Worm (Caenorhabditis elegans) whole organism, midembryonic: Measurements from ENCODE around the gene attf-2.

Source experiments
- T22C8.4 ChIP-seq: fragments of 200-800 bp; sonication (Bioruptor generic); IDR thresholded peaks from 2 replicates; pipeline ENCODE4 v1.3.6; 2022; ENCODE audit warnings: missing genetic modification characterization, missing compliant biosample characterization
- cog-1 ChIP-seq: sonication (generic microtip); optimal IDR thresholded peaks from 2 replicates; lab custom pipeline; 2016; ENCODE audit warnings: missing genetic modification characterization, missing compliant biosample characterization
- flt-1 ChIP-seq: fragments of 200-800 bp; sonication (Bioruptor generic); IDR thresholded peaks from 2 replicates; pipeline ENCODE4 v1.3.6; 2022; ENCODE audit warnings: missing genetic modification characterization, missing compliant biosample characterization
- klf-2 ChIP-seq: fragments of 200-800 bp; sonication (Bioruptor generic); conservative IDR thresholded peaks from 2 replicates; pipeline ENCODE4 v1.3.6; 2022; ENCODE audit warnings: missing genetic modification reagents, missing genetic modification characterization, missing compliant biosample characterization
- med-1 ChIP-seq: sonication (generic microtip); optimal IDR thresholded peaks from 2 replicates; lab custom pipeline; 2017; ENCODE audit warnings: missing genetic modification characterization, mild to moderate bottlenecking, missing compliant biosample characterization, antibody characterized with exemption, missing genetic modification reagents; ENCODE audit not compliant: insufficient read depth
- ref-1 ChIP-seq: fragments of 200-800 bp; sonication (Bioruptor generic); conservative IDR thresholded peaks from 2 replicates; pipeline ENCODE4 v1.3.6; 2022; ENCODE audit warnings: missing genetic modification reagents, missing genetic modification characterization, missing compliant biosample characterization
- tab-1 ChIP-seq: fragments of 200-800 bp; sonication (Bioruptor generic); IDR thresholded peaks from 2 replicates; pipeline ENCODE4 v1.3.6; 2022; ENCODE audit warnings: missing genetic modification characterization, missing compliant biosample characterization
- ztf-23 ChIP-seq: fragments of 200-800 bp; sonication (Bioruptor generic); IDR thresholded peaks from 2 replicates; pipeline ENCODE4 v1.3.6; 2022; ENCODE audit warnings: missing genetic modification reagents, missing genetic modification characterization, missing compliant biosample characterization
- ztf-29 ChIP-seq: fragments of 200-800 bp; sonication (Bioruptor generic); IDR thresholded peaks from 2 replicates; pipeline ENCODE4 v1.3.6; 2022; ENCODE audit warnings: missing genetic modification reagents, missing genetic modification characterization, missing compliant biosample characterization

Gene attf-2

ce11 chrV:7166709-7167108, 29.2 kb downstream of the attf-2 start, which contains the start of gene ugt-36:
Gene ugt-36, plus strand, starts transcription at chrV:7167009.
- no peak for TF ChIP-seq flt-1 (GFP tag; lab: Robert Waterston, UW)

ce11 chrV:7164210-7164609, 31.7 kb downstream of the attf-2 start, which contains the start of gene srh-83:
Gene srh-83, plus strand, starts transcription at chrV:7164510.
- TF ChIP-seq cog-1 (tag; lab: Kevin White, UChicago) (no peak), med-1 (GFP tag; lab: Kevin White, UChicago) (no peak), T22C8.4 (no peak), ref-1 (GFP tag; lab: Robert Waterston, UW) (no peak), klf-2 (no peak), ztf-23 (GFP tag; lab: Robert Waterston, UW) (no peak), flt-1 (GFP tag; lab: Robert Waterston, UW) (no peak), ztf-29 (GFP tag; lab: Robert Waterston, UW) (no peak), tab-1 (GFP tag; lab: Robert Waterston, UW) (no peak)

ce11 chrV:7163477-7164114, 32.3 kb downstream of the attf-2 start, which contains the start of gene ugt-41:
Gene ugt-41, minus strand, starts transcription at chrV:7163595.
- TF ChIP-seq flt-1 (GFP tag; lab: Robert Waterston, UW) (no peak), ztf-29 (GFP tag; lab: Robert Waterston, UW) (no peak), ref-1 (GFP tag; lab: Robert Waterston, UW) (no peak), tab-1 (GFP tag; lab: Robert Waterston, UW) (no peak), med-1 (GFP tag; lab: Kevin White, UChicago) (no peak), cog-1 (tag; lab: Kevin White, UChicago) (no peak), ztf-23 (GFP tag; lab: Robert Waterston, UW) (no peak), klf-2 (no peak), T22C8.4 (no peak)

ce11 chrV:7159391-7159790, 36.5 kb downstream of the attf-2 start, which contains the start of gene str-204:
Gene str-204, plus strand, starts transcription at chrV:7159691.
- TF ChIP-seq med-1 (GFP tag; lab: Kevin White, UChicago): no peak

ce11 chrV:7157089-7157488, 38.8 kb downstream of the attf-2 start, which contains the start of gene ugt-39:
Gene ugt-39, plus strand, starts transcription at chrV:7157142.
- TF ChIP-seq flt-1 (GFP tag; lab: Robert Waterston, UW) (no peak), klf-2 (no peak), ztf-29 (GFP tag; lab: Robert Waterston, UW) (no peak), ztf-23 (GFP tag; lab: Robert Waterston, UW) (no peak), tab-1 (GFP tag; lab: Robert Waterston, UW) (no peak), cog-1 (tag; lab: Kevin White, UChicago) (no peak), med-1 (GFP tag; lab: Kevin White, UChicago) (no peak), ref-1 (GFP tag; lab: Robert Waterston, UW) (no peak), T22C8.4 (no peak)

ce11 chrV:7156079-7156478, 39.9 kb downstream of the attf-2 start, which contains the start of gene F10D2.10:
Gene F10D2.10, minus strand, starts transcription at chrV:7156179.
- TF ChIP-seq flt-1 (GFP tag; lab: Robert Waterston, UW) (no peak), med-1 (GFP tag; lab: Kevin White, UChicago) (no peak), ztf-23 (GFP tag; lab: Robert Waterston, UW) (no peak), tab-1 (GFP tag; lab: Robert Waterston, UW) (no peak), ref-1 (GFP tag; lab: Robert Waterston, UW) (no peak), T22C8.4 (no peak), klf-2 (no peak), ztf-29 (GFP tag; lab: Robert Waterston, UW) (no peak), cog-1 (tag; lab: Kevin White, UChicago) (no peak)

ce11 chrV:7153046-7153445, 42.9 kb downstream of the attf-2 start, which contains the start of gene fat-7:
Gene fat-7, minus strand, starts transcription at chrV:7153146.
- TF ChIP-seq ztf-29 (GFP tag; lab: Robert Waterston, UW) (no peak), tab-1 (GFP tag; lab: Robert Waterston, UW) (no peak)

ce11 chrV:7150570-7150969, 45.4 kb downstream of the attf-2 start, which contains the start of gene F10D2.8:
Gene F10D2.8, minus strand, starts transcription at chrV:7150714.
- TF ChIP-seq ztf-29 (GFP tag; lab: Robert Waterston, UW): no peak
- no peak for TF ChIP-seq tab-1 (GFP tag; lab: Robert Waterston, UW)
- TF ChIP-seq T22C8.4: no peak
- TF ChIP-seq med-1 (GFP tag; lab: Kevin White, UChicago): no peak
- no peak for TF ChIP-seq klf-2
- no peak for TF ChIP-seq ref-1 (GFP tag; lab: Robert Waterston, UW)
- no peak for TF ChIP-seq cog-1 (tag; lab: Kevin White, UChicago)
- TF ChIP-seq ztf-23 (GFP tag; lab: Robert Waterston, UW): no peak
- no peak for TF ChIP-seq flt-1 (GFP tag; lab: Robert Waterston, UW)

- TF ChIP-seq klf-2 (no peak), tab-1 (GFP tag; lab: Robert Waterston, UW) (no peak), ztf-23 (GFP tag; lab: Robert Waterston, UW) (no peak), ref-1 (GFP tag; lab: Robert Waterston, UW) (no peak), T22C8.4 (no peak), med-1 (GFP tag; lab: Kevin White, UChicago) (no peak), flt-1 (GFP tag; lab: Robert Waterston, UW) (no peak), ztf-29 (GFP tag; lab: Robert Waterston, UW) (no peak), cog-1 (tag; lab: Kevin White, UChicago) (no peak)
These were observed 48.6 kb downstream of the attf-2 start, which contains the start of gene ugt-38 for ce11 chrV:7147370-7147769. Gene ugt-38, minus strand, starts transcription at chrV:7147470.
